Fruit fly (Drosophila melanogaster) whole organism, embryonic: ENCODE data around the gene AANATL7.

Experiments used
- CG11504 ChIP-seq: fragments of 200-800 bp; sonication (Bioruptor generic); optimal IDR thresholded peaks from 3 replicates; lab custom pipeline; 2019; ENCODE audit warnings: missing biosample characterization, mild to moderate bottlenecking, missing genetic modification characterization, moderate library complexity
- CG12744 ChIP-seq: fragments of 200-800 bp; sonication (Bioruptor generic); optimal IDR thresholded peaks from 2 replicates; lab custom pipeline; 2016; ENCODE audit warnings: missing biosample characterization, missing genetic modification characterization
- CG13287 ChIP-seq: fragments of 200-800 bp; sonication (Bioruptor generic); IDR thresholded peaks from 2 replicates; pipeline ENCODE4 v1.3.6; 2022; ENCODE audit warnings: missing biosample characterization, missing genetic modification characterization; ENCODE audit not compliant: partially characterized antibody
- CG15479 ChIP-seq: fragments of 200-800 bp; sonication (Bioruptor generic); optimal IDR thresholded peaks from 3 replicates; lab custom pipeline; 2019; ENCODE audit warnings: missing biosample characterization, mild to moderate bottlenecking, missing genetic modification characterization, moderate library complexity
- CG2875 ChIP-seq: fragments of 200-800 bp; sonication (Bioruptor generic); optimal IDR thresholded peaks from 2 replicates; lab custom pipeline; 2017; ENCODE audit warnings: missing biosample characterization, mild to moderate bottlenecking, missing genetic modification characterization, missing genetic modification reagents
- CG2889 ChIP-seq: fragments of 200-800 bp; sonication (Bioruptor generic); IDR thresholded peaks from 3 replicates; pipeline ENCODE4 v1.3.6; 2022; ENCODE audit warnings: missing biosample characterization, missing genetic modification characterization
- CG34422 ChIP-seq: fragments of 200-800 bp; sonication (Bioruptor generic); IDR thresholded peaks from 3 replicates; pipeline ENCODE4 v1.3.6; 2022; ENCODE audit warnings: missing biosample characterization, missing genetic modification characterization
- CG7745 ChIP-seq: fragments of 200-800 bp; sonication (Bioruptor generic); optimal IDR thresholded peaks from 2 replicates; lab custom pipeline; 2018; ENCODE audit warnings: missing biosample characterization, mild to moderate bottlenecking, missing genetic modification characterization, moderate library complexity
- CG7928 ChIP-seq: fragments of 200-800 bp; sonication (Bioruptor generic); optimal IDR thresholded peaks from 2 replicates; lab custom pipeline; 2017; ENCODE audit warnings: missing biosample characterization, mild to moderate bottlenecking, missing genetic modification characterization
- CG8290 ChIP-seq, 3 experiments: fragments of 200-800 bp; sonication (Bioruptor generic); optimal IDR thresholded peaks; 2 replicates each; lab custom pipeline; 2016 to 2019; ENCODE audit warnings: missing biosample characterization in 3 of 3, missing genetic modification characterization in 3 of 3, mild to moderate bottlenecking in 2 of 3, moderate library complexity in 1 of 3
- CG8944 ChIP-seq: fragments of 200-800 bp; sonication (Bioruptor generic); optimal IDR thresholded peaks from 3 replicates; lab custom pipeline; 2016; ENCODE audit warnings: missing biosample characterization, missing genetic modification characterization
- Fer1 ChIP-seq: fragments of 200-800 bp; sonication (Bioruptor generic); optimal IDR thresholded peaks from 2 replicates; lab custom pipeline; 2017; ENCODE audit warnings: missing biosample characterization, mild to moderate bottlenecking, missing genetic modification characterization
- GATAe ChIP-seq: fragments of 200-800 bp; sonication (Bioruptor generic); conservative IDR thresholded peaks from 2 replicates; pipeline ENCODE4 v1.3.6; 2022; ENCODE audit warnings: missing biosample characterization, missing genetic modification characterization
- Hr78 ChIP-seq, 2 experiments: fragments of 200-800 bp in 1 of 2; fragments of >200 bp in 1 of 2; sonication (Bioruptor generic) in 1 of 2; optimal IDR thresholded peaks; 2 replicates each; lab custom pipeline; 2017 to 2019; ENCODE audit warnings: missing biosample characterization in 2 of 2, missing genetic modification characterization in 2 of 2, mild to moderate bottlenecking in 1 of 2, moderate library complexity in 1 of 2
- Med ChIP-seq: fragments of 200-800 bp; sonication (Bioruptor generic); peaks from one replicate; lab custom pipeline; 2016; ENCODE audit warnings: missing biosample characterization, missing genetic modification characterization, mild to moderate bottlenecking, inconsistent platforms, moderate library complexity
- Nf-YB ChIP-seq: fragments of 200-800 bp; sonication (Bioruptor generic); optimal IDR thresholded peaks from 3 replicates; lab custom pipeline; 2019; ENCODE audit warnings: missing biosample characterization, mild to moderate bottlenecking, missing genetic modification characterization, moderate library complexity
- Nf-YC ChIP-seq: fragments of 200-800 bp; optimal IDR thresholded peaks from 3 replicates; lab custom pipeline; 2019; ENCODE audit warnings: missing biosample characterization, mild to moderate bottlenecking, missing genetic modification characterization, moderate library complexity
- Side ChIP-seq: fragments of 200-800 bp; sonication (Bioruptor generic); optimal IDR thresholded peaks from 2 replicates; lab custom pipeline; 2016; ENCODE audit warnings: missing biosample characterization, missing genetic modification characterization
- abd-A ChIP-seq: fragments of 200-800 bp; sonication (Bioruptor generic); optimal IDR thresholded peaks from 3 replicates; lab custom pipeline; 2019; ENCODE audit warnings: missing biosample characterization, mild to moderate bottlenecking, missing genetic modification characterization, moderate library complexity
- al ChIP-seq: fragments of 200-800 bp; sonication (Bioruptor generic); IDR thresholded peaks from 2 replicates; pipeline ENCODE4 v1.3.6; 2022; ENCODE audit warnings: missing biosample characterization, missing genetic modification characterization
- caup ChIP-seq: fragments of 200-800 bp; sonication (Bioruptor generic); optimal IDR thresholded peaks from 3 replicates; lab custom pipeline; 2017; ENCODE audit warnings: missing biosample characterization, mild to moderate bottlenecking, missing genetic modification characterization, moderate library complexity; ENCODE audit not compliant: severe bottlenecking
- ci ChIP-seq: fragments of 200-800 bp; sonication (Bioruptor generic); IDR thresholded peaks from 3 replicates; pipeline ENCODE4 v1.3.6; 2022; ENCODE audit warnings: missing biosample characterization, missing genetic modification characterization
- crol ChIP-seq: fragments of 200-800 bp; sonication (Bioruptor generic); IDR thresholded peaks from 2 replicates; pipeline ENCODE4 v1.3.6; 2022; ENCODE audit warnings: missing biosample characterization, missing genetic modification characterization
- exex ChIP-seq: fragments of 200-800 bp; sonication (Bioruptor generic); optimal IDR thresholded peaks from 4 replicates; lab custom pipeline; 2018; ENCODE audit warnings: missing biosample characterization, mild to moderate bottlenecking, missing genetic modification characterization, moderate library complexity
- fd64A ChIP-seq: fragments of 200-800 bp; sonication (Bioruptor generic); optimal IDR thresholded peaks from 3 replicates; lab custom pipeline; 2018; ENCODE audit warnings: missing biosample characterization, mild to moderate bottlenecking, missing genetic modification characterization
- gro ChIP-seq: fragments of 200-800 bp; sonication (Bioruptor generic); optimal IDR thresholded peaks from 2 replicates; lab custom pipeline; 2016; ENCODE audit warnings: missing biosample characterization, missing genetic modification characterization
- hkb ChIP-seq, 2 experiments: fragments of 200-800 bp in 1 of 2; fragments of >200 bp in 1 of 2; sonication (Bioruptor generic) in 1 of 2; IDR thresholded peaks in 1 of 2; optimal IDR thresholded peaks in 1 of 2; 2 replicates each; pipeline versions ENCODE4 v1.3.6 to Lab custom; 2017 to 2022; ENCODE audit warnings: missing biosample characterization in 1 of 2, missing genetic modification characterization in 1 of 2
- insv ChIP-seq, 2 experiments: fragments of 200-800 bp; sonication (Bioruptor generic); optimal IDR thresholded peaks; 3 replicates each; lab custom pipeline; 2016 to 2018; ENCODE audit warnings: missing biosample characterization in 2 of 2, missing genetic modification characterization in 2 of 2
- lab ChIP-seq: fragments of 200-800 bp; sonication (Bioruptor generic); optimal IDR thresholded peaks from 3 replicates; lab custom pipeline; 2017; ENCODE audit warnings: missing biosample characterization, missing genetic modification characterization, mild to moderate bottlenecking, moderate library complexity, missing genetic modification reagents
- lbe ChIP-seq: fragments of 200-800 bp; sonication (Bioruptor generic); optimal IDR thresholded peaks from 2 replicates; lab custom pipeline; 2016; ENCODE audit warnings: missing biosample characterization, mild to moderate bottlenecking, missing genetic modification characterization
- lov ChIP-seq, 2 experiments: fragments of 200-800 bp in 1 of 2; fragments of >200 bp in 1 of 2; sonication (Bioruptor generic) in 1 of 2; IDR thresholded peaks in 1 of 2; optimal IDR thresholded peaks in 1 of 2; 2 replicates in 1 of 2; 3 replicates in 1 of 2; pipeline versions ENCODE4 v1.3.6 to Lab custom; 2017 to 2022; ENCODE audit warnings: missing biosample characterization in 1 of 2, missing genetic modification characterization in 1 of 2
- mld ChIP-seq: fragments of 200-800 bp; sonication (Bioruptor generic); IDR thresholded peaks from 3 replicates; pipeline ENCODE4 v1.3.6; 2022; ENCODE audit warnings: missing biosample characterization, missing genetic modification characterization; ENCODE audit not compliant: partially characterized antibody
- nom ChIP-seq: fragments of 200-800 bp; sonication (Bioruptor generic); optimal IDR thresholded peaks from 2 replicates; lab custom pipeline; 2017; ENCODE audit warnings: missing biosample characterization, missing genetic modification characterization, mild to moderate bottlenecking, moderate library complexity, missing genetic modification reagents
- p53 ChIP-seq: fragments of 200-800 bp; sonication (Bioruptor generic); optimal IDR thresholded peaks from 2 replicates; lab custom pipeline; 2016; ENCODE audit warnings: missing biosample characterization, missing genetic modification characterization
- pros ChIP-seq: fragments of 200-800 bp; sonication (Bioruptor generic); optimal IDR thresholded peaks from 3 replicates; lab custom pipeline; 2019; ENCODE audit warnings: missing biosample characterization, mild to moderate bottlenecking, missing genetic modification characterization, moderate library complexity
- sens ChIP-seq: fragments of 200-800 bp; sonication (Bioruptor generic); peaks from one replicate; lab custom pipeline; 2016; ENCODE audit warnings: missing biosample characterization, missing genetic modification characterization
- yki ChIP-seq: fragments of >200 bp; optimal IDR thresholded peaks from 3 replicates; lab custom pipeline; 2018

The AANATL7 gene

dm6 chrX:2545328-2545758 lies 35.4 kb upstream of the AANATL7 start, which contains the start of gene trol (continued):
- TF ChIP-seq Nf-YC (peak; percentile 22), lab (GFP tag; lab: Kevin White, UChicago) (peak; percentile 6), ci (GFP tag; lab: Robert Waterston, UW) (peak; percentile 58; the same call in 1 of the 3 replicates), Fer1 (GFP tag; lab: Kevin White, UChicago) (peak; percentile 36), Med (GFP tag; lab: Kevin White, UChicago) (peak; percentile 79), exex (peak; percentile 1), crol (GFP tag; lab: Robert Waterston, UW) (peak; percentile 69), CG12744 (no peak), caup (GFP tag; lab: Kevin White, UChicago) (peak; percentile 34), Hr78 (GFP tag; optimal IDR thresholded peaks at IDR 0.05; lab: Kevin White, UChicago) (peak in 1 of 2 experiments; percentile 28), fd64A (GFP tag; lab: Kevin White, UChicago) (no peak), CG11504 (tag; lab: Kevin White, UChicago) (peak; percentile 28), p53 (GFP tag; lab: Kevin White, UChicago) (no peak), abd-A (peak; percentile 30), lov (optimal IDR thresholded peaks at IDR 0.05; lab: Kevin White, UChicago) (no peak), lov (GFP tag; IDR thresholded peaks at IDR 0.05; lab: Robert Waterston, UW) (0 out of 3 replicates have a peak, but pooled peaks have one; percentile 46), CG8290 (GFP tag; optimal IDR thresholded peaks at IDR 0.05; lab: Kevin White, UChicago) (peak; percentile 6), CG8290 (tag; optimal IDR thresholded peaks at IDR 0.05; lab: Kevin White, UChicago) (peak in 1 of 2 experiments; percentile 38), CG34422 (0 out of 3 replicates have a peak, but pooled peaks have one; percentile 13), yki (peak; percentile 36), CG15479 (GFP tag; lab: Kevin White, UChicago) (peak; percentile 45), insv (GFP tag; optimal IDR thresholded peaks at IDR 0.05; lab: Kevin White, UChicago) (no peak), sens (GFP tag; lab: Kevin White, UChicago) (peak; percentile 48), gro (GFP tag; lab: Kevin White, UChicago) (peak; percentile 7), nom (GFP tag; lab: Kevin White, UChicago) (peak; percentile 10), CG7928 (GFP tag; lab: Kevin White, UChicago) (no peak), al (GFP tag; lab: Robert Waterston, UW) (no peak), CG13287 (GFP tag; lab: Robert Waterston, UW) (0 out of 2 replicates have a peak, but pooled peaks have one; percentile 9), pros (GFP tag; lab: Kevin White, UChicago) (peak; percentile 21), lbe (GFP tag; lab: Kevin White, UChicago) (no peak), Side (GFP tag; lab: Kevin White, UChicago) (no peak), CG2875 (GFP tag; lab: Kevin White, UChicago) (no peak), hkb (optimal IDR thresholded peaks at IDR 0.05; lab: Kevin White, UChicago) (no peak), hkb (GFP tag; IDR thresholded peaks at IDR 0.05; lab: Robert Waterston, UW) (peak; percentile 21; the same call in 1 of the 2 replicates)

dm6 chrX:2546260-2546659 lies 34.5 kb upstream of the AANATL7 start:
- TF ChIP-seq CG2889 (no peak), Nf-YB (peak; percentile 78), Nf-YC (peak; percentile 87), CG7745 (no peak), mld (no peak), CG8944 (GFP tag; lab: Kevin White, UChicago) (no peak), GATAe (GFP tag; lab: Robert Waterston, UW) (no peak)
